Fruit fly (Drosophila melanogaster): Measurements from ENCODE around the gene CG43121.

DNA sequence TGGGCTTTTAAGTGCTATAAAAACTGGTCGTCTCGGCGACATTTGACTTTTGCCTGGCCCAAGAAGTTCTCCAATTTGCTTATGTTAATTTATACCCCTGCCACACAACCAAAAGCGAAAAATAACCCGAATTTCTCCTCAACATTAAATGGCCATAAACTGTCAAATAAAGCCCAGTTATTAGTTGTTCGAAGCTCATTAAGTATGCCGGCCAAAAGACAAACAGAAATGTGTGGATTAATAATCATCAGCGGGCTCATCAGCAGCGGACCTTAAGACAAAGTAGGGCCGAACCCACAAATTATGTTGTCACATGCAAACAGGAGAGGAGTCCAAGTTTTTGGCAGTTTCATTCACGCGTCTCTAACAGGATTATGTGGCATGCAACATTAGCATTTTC, 17.1 kb downstream of the CG43121 start:
- TF ChIP-seq Sp1 (GFP tag; optimal IDR thresholded peaks at IDR 0.05) (no peak), dsf (GFP tag; optimal IDR thresholded peaks at IDR 0.05; ENCODE audit: borderline replicate concordance) (no peak), Vsx2 (GFP tag; optimal IDR thresholded peaks at IDR 0.05; ENCODE audit: partially characterized antibody) (no peak), Rel (GFP tag; optimal IDR thresholded peaks at IDR 0.05) (no peak), Rel (tag; optimal IDR thresholded peaks at IDR 0.05) (no peak), Dfd (GFP tag; optimal IDR thresholded peaks at IDR 0.05) (no peak), Dif (GFP tag; optimal IDR thresholded peaks at IDR 0.05; ENCODE audit: partially characterized antibody) (no peak), lola (GFP tag; optimal IDR thresholded peaks at IDR 0.05) (no peak), Abd-B (GFP tag; optimal IDR thresholded peaks at IDR 0.05) (no peak), Hr78 (GFP tag; optimal IDR thresholded peaks at IDR 0.05) (no peak), usp (GFP tag; optimal IDR thresholded peaks at IDR 0.05) (no peak), foxo (GFP tag; optimal IDR thresholded peaks at IDR 0.05) (no peak), sage (GFP tag; optimal IDR thresholded peaks at IDR 0.05) (no peak)
